Fruit fly (Drosophila melanogaster): Measurements from ENCODE around the gene CG13999.

Gene CG13999

dm6 chr2L:5972588-5973236 is 16.4 kb upstream of the CG13999 start:
- no peak for TF ChIP-seq CG1620 (GFP tag; optimal IDR thresholded peaks at IDR 0.05)
- no peak for TF ChIP-seq Mnt (GFP tag; optimal IDR thresholded peaks at IDR 0.05)
- TF ChIP-seq Clk (GFP tag; optimal IDR thresholded peaks at IDR 0.05), result no peak
- no peak for TF ChIP-seq Crg-1 (GFP tag; optimal IDR thresholded peaks at IDR 0.05)
- TF ChIP-seq toe (GFP tag; optimal IDR thresholded peaks at IDR 0.05), result no peak
- no peak for TF ChIP-seq Hr96 (GFP tag; optimal IDR thresholded peaks at IDR 0.05)
- no peak for TF ChIP-seq cic (GFP tag; optimal IDR thresholded peaks at IDR 0.05)
- peak; percentile 57 for TF ChIP-seq kay (GFP tag; ENCODE audit: borderline replicate concordance)
- TF ChIP-seq tj (GFP tag; optimal IDR thresholded peaks at IDR 0.05), result peak; percentile 88
- TF ChIP-seq pad (GFP tag; optimal IDR thresholded peaks at IDR 0.05), result no peak
- no peak for TF ChIP-seq CG14711 (tag; optimal IDR thresholded peaks at IDR 0.05)
- no peak for TF ChIP-seq CG5204 (GFP tag; optimal IDR thresholded peaks at IDR 0.05)

DNA sequence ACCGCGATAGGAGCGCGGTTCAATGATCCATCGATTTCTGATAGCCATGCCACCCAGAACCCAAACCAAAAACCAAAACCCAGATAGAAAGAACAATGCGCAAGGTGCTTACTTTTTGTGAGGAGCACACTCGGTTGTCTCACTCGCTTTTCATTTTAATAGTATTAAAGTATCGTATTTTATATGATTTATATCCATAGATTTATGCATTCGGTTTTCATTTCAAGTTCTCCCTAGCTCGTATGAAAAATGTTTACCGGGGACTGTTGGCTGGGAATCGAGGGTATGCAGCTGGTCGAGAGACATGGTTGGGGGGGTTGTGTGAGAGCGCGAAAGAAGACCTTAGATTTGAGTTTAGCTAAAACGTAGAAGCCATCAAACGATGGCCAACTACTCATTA is 15.7 kb upstream of the CG13999 start:
- no peak for TF ChIP-seq pad (GFP tag; optimal IDR thresholded peaks at IDR 0.05)
- no peak for TF ChIP-seq cnc (optimal IDR thresholded peaks at IDR 0.05)
- no peak for TF ChIP-seq Clk (GFP tag; optimal IDR thresholded peaks at IDR 0.05)
- TF ChIP-seq CG1620 (GFP tag; optimal IDR thresholded peaks at IDR 0.05), result no peak
- TF ChIP-seq Crg-1 (GFP tag; optimal IDR thresholded peaks at IDR 0.05), result no peak
- TF ChIP-seq CG7101 (tag; optimal IDR thresholded peaks at IDR 0.05), result no peak
- no peak for TF ChIP-seq CG11617 (GFP tag; optimal IDR thresholded peaks at IDR 0.05)
- TF ChIP-seq CG14711 (tag; optimal IDR thresholded peaks at IDR 0.05), result no peak

DNA sequence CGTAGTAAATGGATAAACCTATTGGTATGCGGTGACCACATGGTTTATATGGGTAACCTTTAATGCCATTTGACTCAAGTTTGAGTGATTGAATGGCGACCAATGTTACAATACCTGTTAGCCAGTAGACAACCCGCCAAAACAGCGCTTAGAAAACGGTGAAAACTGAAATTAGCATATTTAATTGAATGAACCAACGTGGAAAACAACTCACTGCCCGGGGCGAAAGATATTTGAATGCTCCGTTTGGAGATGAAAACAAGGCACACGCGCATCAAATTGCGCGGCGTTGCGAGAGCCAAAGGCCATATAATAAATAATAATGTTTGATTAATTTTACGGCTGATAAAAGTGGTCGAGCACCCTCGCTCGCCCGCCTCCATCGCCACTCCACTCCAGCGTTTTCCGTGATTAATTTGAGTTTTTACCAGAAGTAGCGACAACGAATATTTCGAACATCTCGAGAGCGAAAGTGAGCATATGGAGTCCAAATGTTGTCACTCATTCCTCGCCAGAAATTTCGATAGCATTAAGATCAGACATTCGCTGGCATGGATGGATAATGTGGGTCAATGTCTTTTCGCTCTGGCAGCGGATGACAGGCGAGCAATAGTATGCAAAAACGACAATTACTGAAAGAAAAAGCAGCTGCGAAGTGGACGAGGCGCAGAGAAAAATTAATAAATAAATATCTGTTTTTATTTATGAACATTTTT is 15.0 kb upstream of the CG13999 start:
- TF ChIP-seq CG14711 (tag; optimal IDR thresholded peaks at IDR 0.05), result no peak
- TF ChIP-seq kay (GFP tag; ENCODE audit: borderline replicate concordance), result no peak
- no peak for TF ChIP-seq Crg-1 (GFP tag; optimal IDR thresholded peaks at IDR 0.05)
- no peak for TF ChIP-seq pad (GFP tag; optimal IDR thresholded peaks at IDR 0.05)
- no peak for TF ChIP-seq cnc (optimal IDR thresholded peaks at IDR 0.05)
- TF ChIP-seq bab1 (GFP tag; optimal IDR thresholded peaks at IDR 0.05), result no peak
- no peak for TF ChIP-seq CG12768 (GFP tag; optimal IDR thresholded peaks at IDR 0.05)
- TF ChIP-seq CG7101 (tag; optimal IDR thresholded peaks at IDR 0.05), result no peak
- no peak for TF ChIP-seq Clk (GFP tag; optimal IDR thresholded peaks at IDR 0.05)
- TF ChIP-seq Hr96 (GFP tag; optimal IDR thresholded peaks at IDR 0.05), result no peak
- TF ChIP-seq CG33017 (tag; optimal IDR thresholded peaks at IDR 0.05), result no peak
- no peak for TF ChIP-seq CG1620 (GFP tag; optimal IDR thresholded peaks at IDR 0.05)
- TF ChIP-seq tj (GFP tag; optimal IDR thresholded peaks at IDR 0.05), result no peak
- no peak for TF ChIP-seq cic (GFP tag; optimal IDR thresholded peaks at IDR 0.05)
- no peak for TF ChIP-seq CG11617 (GFP tag; optimal IDR thresholded peaks at IDR 0.05)
- TF ChIP-seq ovo (GFP tag; optimal IDR thresholded peaks at IDR 0.05), result no peak
- TF ChIP-seq CG7045 (GFP tag; optimal IDR thresholded peaks at IDR 0.05), result no peak
- TF ChIP-seq CG5204 (GFP tag; optimal IDR thresholded peaks at IDR 0.05), result no peak
- no peak for TF ChIP-seq Mnt (GFP tag; optimal IDR thresholded peaks at IDR 0.05)

DNA sequence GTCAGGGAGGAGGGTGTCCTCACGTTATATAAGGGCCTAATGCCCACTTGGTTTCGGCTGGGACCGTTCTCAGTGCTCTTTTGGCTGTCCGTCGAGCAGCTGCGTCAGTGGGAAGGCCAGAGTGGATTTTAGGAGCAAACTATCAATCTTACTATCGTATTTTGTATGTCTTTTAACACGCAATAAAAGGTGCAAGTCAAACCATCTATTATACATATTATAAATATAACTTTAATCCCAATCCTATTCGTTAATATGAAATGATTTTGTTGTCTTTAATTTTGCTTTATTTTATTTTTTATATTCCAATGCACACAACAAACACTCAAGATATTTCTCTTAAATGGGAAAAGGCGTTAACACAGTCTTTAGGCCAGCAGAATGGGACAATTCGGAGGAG is 13.3 kb upstream of the CG13999 start, which contains the start of gene Ucp4B:
Ucp4B (plus strand) TSS at position 301 of the 400 bp plus-strand sequence.
- TF ChIP-seq CG1620 (GFP tag; optimal IDR thresholded peaks at IDR 0.05) (no peak), CG12768 (GFP tag; optimal IDR thresholded peaks at IDR 0.05) (no peak), kay (GFP tag; ENCODE audit: borderline replicate concordance) (no peak), cic (GFP tag; optimal IDR thresholded peaks at IDR 0.05) (no peak), CG14711 (tag; optimal IDR thresholded peaks at IDR 0.05) (no peak), CG5204 (GFP tag; optimal IDR thresholded peaks at IDR 0.05) (no peak), Hr96 (GFP tag; optimal IDR thresholded peaks at IDR 0.05) (no peak), Clk (GFP tag; optimal IDR thresholded peaks at IDR 0.05) (no peak), tj (GFP tag; optimal IDR thresholded peaks at IDR 0.05) (no peak), cnc (optimal IDR thresholded peaks at IDR 0.05) (no peak), ovo (GFP tag; optimal IDR thresholded peaks at IDR 0.05) (no peak), pad (GFP tag; optimal IDR thresholded peaks at IDR 0.05) (no peak), Mnt (GFP tag; optimal IDR thresholded peaks at IDR 0.05) (no peak), bab1 (GFP tag; optimal IDR thresholded peaks at IDR 0.05) (no peak), CG11617 (GFP tag; optimal IDR thresholded peaks at IDR 0.05) (no peak), CG33017 (tag; optimal IDR thresholded peaks at IDR 0.05) (no peak)

DNA sequence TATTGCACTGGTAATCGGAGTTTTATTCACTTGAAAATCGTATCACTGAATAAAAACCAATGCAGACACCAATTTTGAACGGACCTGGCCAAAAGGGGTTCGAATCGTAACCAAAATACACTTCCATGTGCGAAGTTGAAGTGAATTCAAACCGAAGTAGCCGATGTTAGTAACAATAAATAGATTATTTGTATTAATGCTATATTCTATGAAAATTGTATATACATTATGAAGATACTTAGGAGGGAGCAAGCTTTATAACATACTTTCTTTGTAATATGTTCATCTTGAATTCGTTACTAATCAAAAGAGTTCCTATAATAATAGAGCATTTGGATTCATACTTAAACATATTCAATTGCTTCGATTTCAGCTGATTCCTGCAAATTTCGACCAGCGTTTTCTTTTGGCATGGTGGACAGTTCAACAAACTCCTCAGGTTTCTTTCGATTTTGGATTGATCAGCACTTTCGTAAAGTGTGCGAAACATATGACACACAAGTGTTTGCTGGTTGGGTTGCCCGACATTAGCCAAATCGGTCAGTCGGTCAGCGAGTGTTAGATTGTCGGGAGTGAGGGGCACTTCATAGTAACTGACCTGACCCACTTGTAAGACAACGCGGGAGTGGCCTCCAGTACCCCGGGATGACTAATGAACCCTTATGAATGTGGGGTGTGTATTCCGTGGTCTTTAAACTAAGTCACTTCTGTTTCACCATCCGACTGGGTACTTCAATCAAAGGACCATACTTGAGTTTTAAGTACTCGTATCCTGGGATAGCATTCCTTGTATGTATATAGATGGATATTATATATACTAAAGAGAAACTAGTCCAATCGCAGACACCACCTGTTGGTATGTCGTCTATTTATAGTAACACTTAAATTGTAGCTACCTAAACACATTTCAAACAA is 11.7 kb upstream of the CG13999 start, which contains the start of the genes CG13992 and Ucp4C:
CG13992 (minus strand) TSS at position 51 of the 915 bp plus-strand sequence.
Ucp4C (plus strand) TSS at position 865 of the 915 bp plus-strand sequence.
- TF ChIP-seq tj (GFP tag; optimal IDR thresholded peaks at IDR 0.05) (peak; percentile 99), CG7045 (GFP tag; optimal IDR thresholded peaks at IDR 0.05) (no peak), bab1 (GFP tag; optimal IDR thresholded peaks at IDR 0.05) (peak; percentile 21)

dm6 chr2L:5964851-5965250 is 8.6 kb upstream of the CG13999 start, which contains the start of gene psd:
psd (minus strand) TSS chr2L:5964951.
- TF ChIP-seq CG7101 (tag; optimal IDR thresholded peaks at IDR 0.05), result no peak
- TF ChIP-seq Hr96 (GFP tag; optimal IDR thresholded peaks at IDR 0.05), result no peak
- no peak for TF ChIP-seq bab1 (GFP tag; optimal IDR thresholded peaks at IDR 0.05)
- no peak for TF ChIP-seq Mnt (GFP tag; optimal IDR thresholded peaks at IDR 0.05)
- TF ChIP-seq cic (GFP tag; optimal IDR thresholded peaks at IDR 0.05), result no peak
- TF ChIP-seq CG12768 (GFP tag; optimal IDR thresholded peaks at IDR 0.05), result no peak
- TF ChIP-seq Clk (GFP tag; optimal IDR thresholded peaks at IDR 0.05), result no peak
- no peak for TF ChIP-seq CG5204 (GFP tag; optimal IDR thresholded peaks at IDR 0.05)
- no peak for TF ChIP-seq ovo (GFP tag; optimal IDR thresholded peaks at IDR 0.05)
- no peak for TF ChIP-seq toe (GFP tag; optimal IDR thresholded peaks at IDR 0.05)
- no peak for TF ChIP-seq cnc (optimal IDR thresholded peaks at IDR 0.05)
- TF ChIP-seq Crg-1 (GFP tag; optimal IDR thresholded peaks at IDR 0.05), result no peak
- no peak for TF ChIP-seq kay (GFP tag; ENCODE audit: borderline replicate concordance)

All from whole organism, adult.